Worm (Caenorhabditis elegans) whole organism, L2 larva: ENCODE measurements around the gene F26F2.10.

ENCODE experiments used
- C34F6.9 ChIP-seq: fragments of 150-350 bp; optimal IDR thresholded peaks from 2 replicates; lab custom pipeline; 2014; ENCODE audit warnings: missing biosample characterization, missing genetic modification characterization
- R02D3.7 ChIP-seq: fragments of 150-350 bp; optimal IDR thresholded peaks from 2 replicates; lab custom pipeline; 2014; ENCODE audit warnings: missing biosample characterization, missing genetic modification characterization
- Y55F3AM.14 ChIP-seq: fragments of 200-800 bp; sonication (Bioruptor generic); optimal IDR thresholded peaks from 2 replicates; lab custom pipeline; 2018; ENCODE audit warnings: mild to moderate bottlenecking, missing genetic modification characterization, missing compliant biosample characterization
- alr-1 ChIP-seq: fragments of 150-350 bp; optimal IDR thresholded peaks from 2 replicates; lab custom pipeline; 2014; ENCODE audit warnings: missing biosample characterization, missing genetic modification characterization
- aly-2 ChIP-seq: fragments of 150-350 bp; optimal IDR thresholded peaks from 2 replicates; lab custom pipeline; 2014; ENCODE audit warnings: missing biosample characterization, missing genetic modification characterization
- ama-1 ChIP-seq: fragments of 150-350 bp; optimal IDR thresholded peaks from 2 replicates; lab custom pipeline; 2018; ENCODE audit warnings: inconsistent platforms
- crh-2 ChIP-seq: sonication (generic microtip); optimal IDR thresholded peaks from 2 replicates; lab custom pipeline; 2017; ENCODE audit warnings: missing biosample characterization, missing genetic modification characterization
- dmd-4 ChIP-seq: sonication (generic microtip); optimal IDR thresholded peaks from 2 replicates; lab custom pipeline; 2017; ENCODE audit warnings: missing biosample characterization, missing genetic modification characterization
- elt-3 ChIP-seq: sonication (generic microtip); optimal IDR thresholded peaks from 2 replicates; lab custom pipeline; 2017; ENCODE audit warnings: missing biosample characterization, missing genetic modification characterization
- fos-1 ChIP-seq: fragments of 150-350 bp; optimal IDR thresholded peaks from 2 replicates; lab custom pipeline; 2014; ENCODE audit warnings: missing biosample characterization, missing genetic modification characterization
- gmeb-1 ChIP-seq: fragments of 150-350 bp; optimal IDR thresholded peaks from 2 replicates; lab custom pipeline; 2014; ENCODE audit warnings: missing biosample characterization, missing genetic modification characterization
- lin-11 ChIP-seq: fragments of 150-350 bp; sonication (generic microtip); optimal IDR thresholded peaks from 2 replicates; lab custom pipeline; 2014; ENCODE audit warnings: missing biosample characterization, missing genetic modification characterization, inconsistent platforms, mixed read lengths
- mab-5 ChIP-seq: fragments of 150-350 bp; optimal IDR thresholded peaks from 2 replicates; lab custom pipeline; 2014; ENCODE audit warnings: missing biosample characterization, missing genetic modification characterization
- mbf-1 ChIP-seq: sonication (generic microtip); optimal IDR thresholded peaks from 2 replicates; lab custom pipeline; 2017; ENCODE audit warnings: missing biosample characterization, missing genetic modification characterization
- nhr-10 ChIP-seq: sonication (generic microtip); optimal IDR thresholded peaks from 2 replicates; lab custom pipeline; 2017; ENCODE audit warnings: missing biosample characterization, missing genetic modification characterization
- nhr-129 ChIP-seq: fragments of 150-350 bp; optimal IDR thresholded peaks from 2 replicates; lab custom pipeline; 2014; ENCODE audit warnings: missing biosample characterization, missing genetic modification characterization
- nhr-21 ChIP-seq: fragments of 150-350 bp; optimal IDR thresholded peaks from 2 replicates; lab custom pipeline; 2014; ENCODE audit warnings: missing biosample characterization, missing genetic modification characterization
- nhr-23 ChIP-seq: fragments of 150-350 bp; optimal IDR thresholded peaks from 2 replicates; lab custom pipeline; 2014; ENCODE audit warnings: missing biosample characterization, missing genetic modification reagents, missing genetic modification characterization
- nhr-237 ChIP-seq: fragments of 150-350 bp; optimal IDR thresholded peaks from 2 replicates; lab custom pipeline; 2014; ENCODE audit warnings: missing biosample characterization, missing genetic modification characterization
- nhr-25 ChIP-seq: fragments of 150-350 bp; sonication (generic microtip); optimal IDR thresholded peaks from 3 replicates; lab custom pipeline; 2014; ENCODE audit warnings: missing biosample characterization, missing genetic modification characterization
- nhr-6 ChIP-seq: fragments of 150-350 bp; optimal IDR thresholded peaks from 2 replicates; lab custom pipeline; 2014; ENCODE audit warnings: missing biosample characterization, missing genetic modification characterization
- sem-4 ChIP-seq: fragments of 150-350 bp; optimal IDR thresholded peaks from 2 replicates; lab custom pipeline; 2014; ENCODE audit warnings: missing biosample characterization, missing genetic modification reagents, missing genetic modification characterization
- skn-1 ChIP-seq: sonication (generic microtip); optimal IDR thresholded peaks from 2 replicates; lab custom pipeline; 2017; ENCODE audit warnings: missing biosample characterization, missing genetic modification characterization
- snpc-4 ChIP-seq: fragments of 150-350 bp; optimal IDR thresholded peaks from 2 replicates; lab custom pipeline; 2014; ENCODE audit warnings: missing biosample characterization, missing genetic modification characterization
- unc-39 ChIP-seq: fragments of 150-350 bp; optimal IDR thresholded peaks from 2 replicates; lab custom pipeline; 2014; ENCODE audit warnings: missing biosample characterization, missing genetic modification characterization
- unc-55 ChIP-seq: fragments of 150-350 bp; sonication (generic microtip); optimal IDR thresholded peaks from 3 replicates; lab custom pipeline; 2014; ENCODE audit warnings: missing biosample characterization, missing genetic modification reagents, missing genetic modification characterization
- unc-62 ChIP-seq: fragments of 150-350 bp; optimal IDR thresholded peaks from 2 replicates; lab custom pipeline; 2014; ENCODE audit warnings: missing biosample characterization, missing genetic modification reagents, missing genetic modification characterization
- zag-1 ChIP-seq: fragments of 150-350 bp; optimal IDR thresholded peaks from 2 replicates; lab custom pipeline; 2014; ENCODE audit warnings: missing biosample characterization, missing genetic modification characterization
- ztf-1 ChIP-seq: fragments of 200-800 bp; sonication (Bioruptor generic); conservative IDR thresholded peaks from 2 replicates; pipeline ENCODE4 v1.3.6; 2022; ENCODE audit warnings: missing genetic modification characterization, missing compliant biosample characterization
- ztf-11 ChIP-seq: sonication (generic microtip); optimal IDR thresholded peaks from 2 replicates; lab custom pipeline; 2017; ENCODE audit warnings: missing biosample characterization, missing genetic modification characterization

F26F2.10 gene

DNA sequence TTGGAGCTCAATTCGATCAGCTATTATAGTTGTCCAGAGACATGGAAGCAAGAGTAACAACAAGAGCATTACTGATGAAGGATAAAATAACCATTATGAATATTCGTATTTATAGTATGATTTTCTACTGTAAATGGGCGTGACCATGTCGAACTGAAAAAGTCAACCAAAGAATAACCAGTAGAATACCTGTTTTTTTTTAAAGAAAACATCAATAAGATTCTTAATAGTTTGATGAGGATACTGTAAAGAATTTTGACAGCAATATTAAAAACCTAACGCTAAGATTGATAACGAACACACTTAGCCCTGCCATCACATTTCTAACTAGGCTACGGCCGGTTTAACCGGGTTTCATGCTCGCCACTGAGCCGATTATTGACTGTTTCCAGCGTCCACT, 41.7 kb downstream of the F26F2.10 start, which contains the start of gene vmo-1:
Gene vmo-1 (minus strand): TSS at position 101 of the 400 bp plus-strand sequence.
- no peak for TF ChIP-seq ama-1
- no peak for TF ChIP-seq sem-4 (tag; lab: Kevin White, UChicago)
- TF ChIP-seq dmd-4 (tag; lab: Kevin White, UChicago) = no peak
- no peak for TF ChIP-seq mbf-1 (tag; lab: Kevin White, UChicago)
- TF ChIP-seq alr-1 (tag; lab: Kevin White, UChicago) = no peak
- no peak for TF ChIP-seq aly-2 (tag; lab: Kevin White, UChicago)
- no peak for TF ChIP-seq zag-1
- no peak for TF ChIP-seq unc-55 (GFP tag; lab: Kevin White, UChicago)
- TF ChIP-seq, all 48 proteins: peak for 0

ce11 chrV:20551096-20551495, 43.5 kb downstream of the F26F2.10 start, which contains the start of gene Y38H6C.20:
Gene Y38H6C.20 (minus strand): TSS chrV:20551196.
- TF ChIP-seq nhr-21 (tag; lab: Kevin White, UChicago) = no peak
- no peak for TF ChIP-seq nhr-10 (tag; lab: Kevin White, UChicago)
- TF ChIP-seq R02D3.7 (tag; lab: Kevin White, UChicago) = no peak
- TF ChIP-seq nhr-129 = no peak
- TF ChIP-seq Y55F3AM.14 = no peak
- no peak for TF ChIP-seq snpc-4 (tag; lab: Kevin White, UChicago)
- no peak for TF ChIP-seq aly-2 (tag; lab: Kevin White, UChicago)
- TF ChIP-seq fos-1 (tag; lab: Kevin White, UChicago) = no peak
- TF ChIP-seq ztf-11 (tag; lab: Kevin White, UChicago) = no peak
- no peak for TF ChIP-seq skn-1 (tag; lab: Kevin White, UChicago)
- no peak for TF ChIP-seq unc-55 (GFP tag; lab: Kevin White, UChicago)
- TF ChIP-seq lin-11 (tag; lab: Kevin White, UChicago) = no peak
- TF ChIP-seq ztf-1 (GFP tag; lab: Robert Waterston, UW) = no peak
- no peak for TF ChIP-seq elt-3 (tag; lab: Kevin White, UChicago)

- TF ChIP-seq R02D3.7 (tag; lab: Kevin White, UChicago) = no peak
- no peak for TF ChIP-seq ama-1
- no peak for TF ChIP-seq C34F6.9 (tag; lab: Kevin White, UChicago)
- no peak for TF ChIP-seq nhr-129
- no peak for TF ChIP-seq nhr-23
- TF ChIP-seq mbf-1 (tag; lab: Kevin White, UChicago) = no peak
- no peak for TF ChIP-seq unc-62 (GFP tag; lab: Kevin White, UChicago)
- no peak for TF ChIP-seq nhr-237 (tag; lab: Kevin White, UChicago)
- TF ChIP-seq fos-1 (tag; lab: Kevin White, UChicago) = no peak
- TF ChIP-seq crh-2 (tag; lab: Kevin White, UChicago) = no peak
- TF ChIP-seq mab-5 = no peak
- no peak for TF ChIP-seq aly-2 (tag; lab: Kevin White, UChicago)
- no peak for TF ChIP-seq zag-1
- no peak for TF ChIP-seq Y55F3AM.14
- TF ChIP-seq unc-39 (tag; lab: Kevin White, UChicago) = no peak
- TF ChIP-seq snpc-4 (tag; lab: Kevin White, UChicago) = no peak
- TF ChIP-seq skn-1 (tag; lab: Kevin White, UChicago) = no peak
- TF ChIP-seq nhr-25 (tag; lab: Kevin White, UChicago) = no peak
Observed at ce11 chrV:20547048-20547447, 47.6 kb downstream of the F26F2.10 start, which contains the start of gene Y38H6C.18. Gene Y38H6C.18 (minus strand): TSS chrV:20547148.

- TF ChIP-seq fos-1 (tag; lab: Kevin White, UChicago) = peak; percentile 10
- TF ChIP-seq nhr-25 (tag; lab: Kevin White, UChicago) = no peak
- TF ChIP-seq, all 48 proteins: peak for 1
Observed at ce11 chrV:20545742-20546141, 48.9 kb downstream of the F26F2.10 start.

DNA sequence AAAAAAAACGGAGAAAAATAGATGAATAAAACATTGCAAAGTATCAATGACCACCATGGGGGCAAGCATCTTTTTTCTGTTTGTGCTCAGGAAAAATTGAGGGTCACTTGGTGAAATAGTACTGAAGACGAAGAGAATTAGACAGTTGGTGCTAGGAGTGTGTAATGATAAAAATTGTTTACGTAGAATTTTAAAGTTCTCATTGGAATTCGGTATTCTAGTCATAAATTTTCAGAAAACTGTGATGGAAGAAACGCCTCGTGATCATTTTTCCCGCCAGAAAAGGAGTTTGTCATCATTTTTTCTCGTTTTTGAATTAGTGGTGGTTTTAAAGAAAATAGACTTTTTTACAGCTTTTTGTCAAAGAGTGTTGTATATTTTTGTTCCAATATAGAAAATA, 50.0 kb downstream of the F26F2.10 start:
- TF ChIP-seq gmeb-1 (tag; lab: Kevin White, UChicago) = peak; percentile 19
- TF ChIP-seq nhr-237 (tag; lab: Kevin White, UChicago) = no peak
- peak; percentile 79 for TF ChIP-seq skn-1 (tag; lab: Kevin White, UChicago)
- TF ChIP-seq sem-4 (tag; lab: Kevin White, UChicago) = no peak
- no peak for TF ChIP-seq snpc-4 (tag; lab: Kevin White, UChicago)

DNA sequence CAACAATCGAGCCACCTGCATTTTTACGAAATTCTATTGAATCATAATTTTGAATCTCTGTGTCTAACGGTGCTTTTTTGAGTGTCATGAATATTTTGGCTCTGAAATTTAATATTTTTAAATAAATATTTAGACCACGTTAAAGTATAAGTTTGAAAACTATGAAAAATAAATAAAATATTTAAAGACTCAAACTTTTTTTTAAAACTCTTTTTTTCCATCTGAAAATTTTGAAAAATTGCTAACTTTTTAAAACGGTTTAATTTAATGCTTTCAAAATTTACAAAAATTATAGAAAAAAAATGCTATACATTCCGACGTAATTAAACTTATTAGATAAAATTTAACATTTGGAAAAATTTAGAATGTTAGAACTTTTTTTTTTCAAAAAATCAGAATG, 50.6 kb downstream of the F26F2.10 start, which contains the start of gene slc-36.3:
Gene slc-36.3 (minus strand): TSS at position 101 of the 400 bp plus-strand sequence.
- TF ChIP-seq nhr-6 (tag; lab: Kevin White, UChicago) = no peak
